Fruit fly (Drosophila melanogaster): ENCODE results near the gene CG16704.

CG16704 gene

DNA sequence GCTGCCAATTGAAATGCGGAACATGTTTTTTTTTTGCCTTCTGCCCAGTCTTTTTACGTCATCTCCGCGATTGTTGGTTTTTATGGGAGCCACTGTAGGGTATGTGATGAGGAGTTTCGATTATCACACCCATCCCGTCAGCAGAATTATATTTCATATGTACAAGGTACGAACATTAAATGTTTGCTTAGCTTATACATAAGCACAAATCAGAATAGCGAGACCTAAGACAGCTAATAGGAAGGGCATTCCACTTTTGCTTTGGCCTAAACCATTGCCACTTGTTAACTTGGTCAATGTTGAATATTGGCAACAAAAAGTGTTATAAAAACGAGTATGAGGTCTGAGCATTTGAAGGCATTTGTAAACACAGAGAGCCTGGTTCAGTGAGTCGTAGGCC, 10.9 kb upstream of the CG16704 start, which contains the start of gene CG2816 (continued):
- TF ChIP-seq CG1832 (GFP tag; optimal IDR thresholded peaks at IDR 0.05), result no peak
- TF ChIP-seq ind (GFP tag; optimal IDR thresholded peaks at IDR 0.05), result peak; percentile 59
- TF ChIP-seq CG33213 (GFP tag; optimal IDR thresholded peaks at IDR 0.05), result no peak
- no peak for TF ChIP-seq usp (GFP tag; optimal IDR thresholded peaks at IDR 0.05)
- no peak for TF ChIP-seq Hand (GFP tag; optimal IDR thresholded peaks at IDR 0.05)
- TF ChIP-seq Antp (GFP tag; optimal IDR thresholded peaks at IDR 0.05), result peak; percentile 32
- no peak for TF ChIP-seq nerfin-2 (GFP tag; IDR thresholded peaks at IDR 0.05; ENCODE audit: partially characterized antibody)
- no peak for TF ChIP-seq pzg (GFP tag; optimal IDR thresholded peaks at IDR 0.05)
- peak; percentile 37 for TF ChIP-seq CG13424 (tag; optimal IDR thresholded peaks at IDR 0.05)
- no peak for TF ChIP-seq CG31441 (GFP tag; IDR thresholded peaks at IDR 0.05)
- no peak for TF ChIP-seq CG4404 (GFP tag; IDR thresholded peaks at IDR 0.05)
- no peak for TF ChIP-seq CG1647 (GFP tag; optimal IDR thresholded peaks at IDR 0.05)
- TF ChIP-seq caup (GFP tag; optimal IDR thresholded peaks at IDR 0.05; ENCODE audit: severe bottlenecking), result peak; percentile 51
- TF ChIP-seq Meics (GFP tag; optimal IDR thresholded peaks at IDR 0.05), result peak; percentile 44
- TF ChIP-seq otp (GFP tag; IDR thresholded peaks at IDR 0.05), result 0 out of 3 replicates have a peak, but pooled peaks have one; percentile 8
- no peak for TF ChIP-seq Trl (optimal IDR thresholded peaks at IDR 0.05)
- TF ChIP-seq Trl (GFP tag; optimal IDR thresholded peaks at IDR 0.05), result peak; percentile 26
- TF ChIP-seq CG8388 (GFP tag; optimal IDR thresholded peaks at IDR 0.05), result no peak
- peak; percentile 70 for TF ChIP-seq CrebB (tag; optimal IDR thresholded peaks at IDR 0.05)
- TF ChIP-seq CG6654 (GFP tag; optimal IDR thresholded peaks at IDR 0.05), result no peak
- TF ChIP-seq Drgx (GFP tag; IDR thresholded peaks at IDR 0.05), result peak; percentile 92; the same call in 1 of the 2 replicates
- TF ChIP-seq ara (GFP tag; IDR thresholded peaks at IDR 0.05), result 0 out of 2 replicates have a peak, but pooled peaks have one; percentile 27
- no peak for TF ChIP-seq Kr (GFP tag; optimal IDR thresholded peaks at IDR 0.05)
- no peak for TF ChIP-seq Dp (GFP tag; optimal IDR thresholded peaks at IDR 0.05)
- no peak for TF ChIP-seq odd (GFP tag; optimal IDR thresholded peaks at IDR 0.05)
- TF ChIP-seq CG4617 (GFP tag; optimal IDR thresholded peaks at IDR 0.05; ENCODE audit: borderline replicate concordance), result peak; percentile 18
- no peak for TF ChIP-seq CG16779 (GFP tag; IDR thresholded peaks at IDR 0.05)
- peak; percentile 38 for TF ChIP-seq bcd (GFP tag; optimal IDR thresholded peaks at IDR 0.05)
- peak; percentile 96 for TF ChIP-seq gro (GFP tag; optimal IDR thresholded peaks at IDR 0.05)
- TF ChIP-seq CG17912 (GFP tag; optimal IDR thresholded peaks at IDR 0.05), result no peak
- TF ChIP-seq CG4820 (GFP tag; optimal IDR thresholded peaks at IDR 0.05), result no peak
- no peak for TF ChIP-seq CG34422 (GFP tag; IDR thresholded peaks at IDR 0.05)
- peak; percentile 69 for TF ChIP-seq ap (GFP tag; IDR thresholded peaks at IDR 0.05)
- TF ChIP-seq wdn (GFP tag; IDR thresholded peaks at IDR 0.05), result peak; percentile 81; the same call in 1 of the 2 replicates
- no peak for TF ChIP-seq Asciz (GFP tag; optimal IDR thresholded peaks at IDR 0.05)
- peak; percentile 95 for TF ChIP-seq CG12769 (tag; optimal IDR thresholded peaks at IDR 0.05)
- no peak for TF ChIP-seq Hr39 (optimal IDR thresholded peaks at IDR 0.05)
- no peak for TF ChIP-seq Sry-δ (GFP tag; optimal IDR thresholded peaks at IDR 0.05)
- no peak for TF ChIP-seq CG15696 (tag; optimal IDR thresholded peaks at IDR 0.05)
- peak; percentile 77 for TF ChIP-seq CG9609 (GFP tag; optimal IDR thresholded peaks at IDR 0.05)
- no peak for TF ChIP-seq exex (tag; optimal IDR thresholded peaks at IDR 0.05)
- no peak for TF ChIP-seq CG1792 (GFP tag; optimal IDR thresholded peaks at IDR 0.05)
- peak; percentile 9 for TF ChIP-seq CG3163 (GFP tag; optimal IDR thresholded peaks at IDR 0.05)
- TF ChIP-seq CG15514 (GFP tag; optimal IDR thresholded peaks at IDR 0.05), result peak; percentile 38
- TF ChIP-seq CG4328 (GFP tag; optimal IDR thresholded peaks at IDR 0.05), result no peak
- no peak for TF ChIP-seq YL-1 (GFP tag; optimal IDR thresholded peaks at IDR 0.05)
- peak; percentile 0 for TF ChIP-seq bab2 (GFP tag; optimal IDR thresholded peaks at IDR 0.05)
- no peak for TF ChIP-seq CG8359 (GFP tag; optimal IDR thresholded peaks at IDR 0.05; ENCODE audit: borderline replicate concordance)
- peak; percentile 23; the same call in 1 of the 2 replicates for TF ChIP-seq ham (GFP tag; IDR thresholded peaks at IDR 0.05)
- no peak for TF ChIP-seq Eip74EF (GFP tag; optimal IDR thresholded peaks at IDR 0.05)
- TF ChIP-seq MESR4 (GFP tag; optimal IDR thresholded peaks at IDR 0.05), result no peak

Measured in whole organism, embryonic.